Worm (Caenorhabditis elegans): Measurements from ENCODE around the gene F13H8.11.
A peak's percentile ranks its signal among the peaks of the same experiment; 100 is the strongest.

Gene F13H8.11

ce11 chrII:6269805-6270414, 10.1 kb upstream of the F13H8.11 start, which contains the start of gene F13H8.2 (continued):
- peak; percentile 96 for TF ChIP-seq lin-54 (GFP tag; optimal IDR thresholded peaks at IDR 0.05)
- 0 out of 2 replicates have a peak, but pooled peaks have one; percentile 69 for TF ChIP-seq Y56A3A.18 (GFP tag; IDR thresholded peaks at IDR 0.05)
- TF ChIP-seq ama-1 (optimal IDR thresholded peaks at IDR 0.05), result no peak
- TF ChIP-seq ama-1 (GFP tag; optimal IDR thresholded peaks at IDR 0.05), result no peak
- no peak for TF ChIP-seq ZK185.1 (tag; optimal IDR thresholded peaks at IDR 0.05; ENCODE audit: poor library complexity, severe bottlenecking)
- no peak for TF ChIP-seq ztf-3 (GFP tag; optimal IDR thresholded peaks at IDR 0.05)
- no peak for TF ChIP-seq die-1 (tag; optimal IDR thresholded peaks at IDR 0.05)
- TF ChIP-seq madf-10 (tag; optimal IDR thresholded peaks at IDR 0.05), result peak; percentile 23
- TF ChIP-seq hlh-12 (tag; optimal IDR thresholded peaks at IDR 0.05), result no peak
- no peak for TF ChIP-seq ceh-58 (GFP tag; IDR thresholded peaks at IDR 0.05)
- TF ChIP-seq F55B11.4 (tag; optimal IDR thresholded peaks at IDR 0.05; ENCODE audit: borderline replicate concordance, insufficient read depth), result no peak
- peak; percentile 90 for TF ChIP-seq mcd-1 (GFP tag; IDR thresholded peaks at IDR 0.05)
- TF ChIP-seq F37B4.10 (GFP tag; IDR thresholded peaks at IDR 0.05), result no peak
- TF ChIP-seq lir-1 (GFP tag; conservative IDR thresholded peaks at IDR 0.05), result peak; percentile 69

DNA sequence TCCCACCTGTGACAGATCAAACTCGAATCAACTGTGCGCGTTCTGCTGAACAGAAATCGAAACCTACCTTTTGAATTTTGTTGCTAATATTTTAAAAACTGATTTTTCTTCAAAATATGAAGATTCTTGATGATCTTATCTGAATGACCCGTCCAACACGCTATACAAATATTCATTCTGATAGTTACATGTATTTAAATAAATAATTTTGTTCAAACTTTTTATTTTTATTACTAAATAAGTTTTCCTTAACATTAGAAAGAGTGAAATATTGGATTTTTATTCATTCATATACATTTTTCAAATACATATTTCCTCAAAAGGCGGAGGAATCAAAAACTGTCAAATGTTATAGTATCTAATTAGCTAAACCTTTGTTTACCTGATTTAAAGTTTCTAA, 8.2 kb upstream of the F13H8.11 start, which contains the start of gene F13H8.8:
Gene F13H8.8, minus strand, starts transcription at position 101 of the 400 bp plus-strand sequence.
- no peak for TF ChIP-seq F57C9.4 (tag; optimal IDR thresholded peaks at IDR 0.05)
- no peak for TF ChIP-seq atf-7 (tag; optimal IDR thresholded peaks at IDR 0.05)
- TF ChIP-seq nfya-2 (GFP tag; IDR thresholded peaks at IDR 0.05), result no peak
- no peak for TF ChIP-seq hlh-12 (tag; optimal IDR thresholded peaks at IDR 0.05)
- TF ChIP-seq dpff-1 (tag; optimal IDR thresholded peaks at IDR 0.05), result no peak
- TF ChIP-seq F49E8.2 (tag; optimal IDR thresholded peaks at IDR 0.05; ENCODE audit: insufficient read depth), result no peak
- no peak for TF ChIP-seq lir-1 (GFP tag; conservative IDR thresholded peaks at IDR 0.05)
- TF ChIP-seq tbx-9 (tag; optimal IDR thresholded peaks at IDR 0.05; ENCODE audit: borderline replicate concordance), result no peak
- TF ChIP-seq efl-1 (GFP tag; optimal IDR thresholded peaks at IDR 0.05), result no peak
- TF ChIP-seq xnd-1 (tag; optimal IDR thresholded peaks at IDR 0.05), result no peak
- no peak for TF ChIP-seq mel-28 (tag; optimal IDR thresholded peaks at IDR 0.05; ENCODE audit: borderline replicate concordance)
- no peak for TF ChIP-seq mes-4 (tag; optimal IDR thresholded peaks at IDR 0.05)
- TF ChIP-seq egl-18 (GFP tag; IDR thresholded peaks at IDR 0.05), result no peak
- no peak for TF ChIP-seq Y95B8A.8 (GFP tag; IDR thresholded peaks at IDR 0.05)
- TF ChIP-seq zim-3 (tag; optimal IDR thresholded peaks at IDR 0.05), result no peak
- TF ChIP-seq tlf-1 (GFP tag; optimal IDR thresholded peaks at IDR 0.05), result no peak
- no peak for TF ChIP-seq Y79H2A.3 (GFP tag; conservative IDR thresholded peaks at IDR 0.05)
- no peak for TF ChIP-seq K11D2.4 (GFP tag; IDR thresholded peaks at IDR 0.05)
- TF ChIP-seq ZK185.1 (tag; optimal IDR thresholded peaks at IDR 0.05; ENCODE audit: poor library complexity, severe bottlenecking), result no peak

ce11 chrII:6263685-6264084, 3.9 kb upstream of the F13H8.11 start, which contains the start of gene F13H8.3:
Gene F13H8.3, plus strand, starts transcription at chrII:6263985.
- TF ChIP-seq attf-3 (GFP tag; conservative IDR thresholded peaks at IDR 0.05) (no peak), snpc-1.1 (tag; optimal IDR thresholded peaks at IDR 0.05; ENCODE audit: insufficient read depth) (no peak), ceh-100 (GFP tag; IDR thresholded peaks at IDR 0.05) (no peak), C06A6.2 (GFP tag; conservative IDR thresholded peaks at IDR 0.05) (no peak), Y53G8AR.9 (GFP tag; conservative IDR thresholded peaks at IDR 0.05) (no peak), gei-17 (GFP tag; optimal IDR thresholded peaks at IDR 0.05) (no peak)

Measured in whole organism, young adult.